Fruit fly (Drosophila melanogaster): ENCODE results near the gene Sec5.

The Sec5 gene

dm6 chr2L:3477057-3477755, 20.1 kb downstream of the Sec5 start (continued):
- TF ChIP-seq fd85E (GFP tag; optimal IDR thresholded peaks at IDR 0.05) (no peak), CG6792 (GFP tag; optimal IDR thresholded peaks at IDR 0.05) (no peak), Ets96B (tag; optimal IDR thresholded peaks at IDR 0.05) (no peak), Sox102F (GFP tag; optimal IDR thresholded peaks at IDR 0.05) (no peak), Sox15 (GFP tag; optimal IDR thresholded peaks at IDR 0.05) (no peak), dac (GFP tag; optimal IDR thresholded peaks at IDR 0.05) (no peak), pdm3 (GFP tag; optimal IDR thresholded peaks at IDR 0.05) (peak; percentile 14), CG16779 (tag; optimal IDR thresholded peaks at IDR 0.05) (no peak), Met (GFP tag; optimal IDR thresholded peaks at IDR 0.05) (no peak), salr (GFP tag; optimal IDR thresholded peaks at IDR 0.05) (no peak), CG6276 (GFP tag; optimal IDR thresholded peaks at IDR 0.05) (peak; percentile 8), Hr39 (GFP tag; optimal IDR thresholded peaks at IDR 0.05) (no peak), CG7368 (GFP tag; optimal IDR thresholded peaks at IDR 0.05) (no peak), Eip75B (GFP tag; optimal IDR thresholded peaks at IDR 0.05) (no peak), vri (GFP tag; optimal IDR thresholded peaks at IDR 0.05) (no peak), CG10669 (GFP tag; optimal IDR thresholded peaks at IDR 0.05) (no peak), CG34406 (GFP tag; optimal IDR thresholded peaks at IDR 0.05) (no peak), Sox14 (GFP tag; optimal IDR thresholded peaks at IDR 0.05) (peak; percentile 25), CG10631 (GFP tag; optimal IDR thresholded peaks at IDR 0.05) (peak; percentile 3), CG1621 (tag; optimal IDR thresholded peaks at IDR 0.05) (no peak)

- TF ChIP-seq CG6276 (GFP tag; optimal IDR thresholded peaks at IDR 0.05) (peak; percentile 1), Hr38 (GFP tag; optimal IDR thresholded peaks at IDR 0.05) (no peak), salr (GFP tag; optimal IDR thresholded peaks at IDR 0.05) (peak in 1 of 2 experiments; percentile 8), vri (GFP tag; optimal IDR thresholded peaks at IDR 0.05) (peak; percentile 79), dsx (GFP tag; optimal IDR thresholded peaks at IDR 0.05; ENCODE audit: poor library complexity, severe bottlenecking) (peak; percentile 57), CG3919 (GFP tag; optimal IDR thresholded peaks at IDR 0.05) (peak; percentile 49), svp (GFP tag) (peak; percentile 79), Sox14 (GFP tag; optimal IDR thresholded peaks at IDR 0.05) (peak; percentile 11), topi (GFP tag; optimal IDR thresholded peaks at IDR 0.05) (peak; percentile 43), CG9139 (GFP tag; optimal IDR thresholded peaks at IDR 0.05) (peak; percentile 79), acj6 (GFP tag; optimal IDR thresholded peaks at IDR 0.05) (no peak), CG6854 (GFP tag; optimal IDR thresholded peaks at IDR 0.05) (peak; percentile 30), CG7368 (GFP tag; optimal IDR thresholded peaks at IDR 0.05) (peak; percentile 34), Eip78C (GFP tag) (peak; percentile 79), eg (GFP tag; IDR thresholded peaks at IDR 0.05) (peak; percentile 71; the same call in 2 of the 3 replicates), CG1621 (tag; optimal IDR thresholded peaks at IDR 0.05) (peak; percentile 7), net (GFP tag; optimal IDR thresholded peaks at IDR 0.05) (peak; percentile 45), CG16779 (tag; optimal IDR thresholded peaks at IDR 0.05) (peak; percentile 62), Sox102F (GFP tag; optimal IDR thresholded peaks at IDR 0.05) (peak; percentile 49), CG8319 (GFP tag; optimal IDR thresholded peaks at IDR 0.05) (peak; percentile 24), CG34406 (GFP tag; optimal IDR thresholded peaks at IDR 0.05) (no peak), Eip75B (GFP tag; optimal IDR thresholded peaks at IDR 0.05) (peak; percentile 26), CG15336 (GFP tag; IDR thresholded peaks at IDR 0.05) (peak; percentile 46), CG11762 (GFP tag; optimal IDR thresholded peaks at IDR 0.05; ENCODE audit: insufficient read depth) (peak; percentile 40), CG11902 (GFP tag; optimal IDR thresholded peaks at IDR 0.05) (no peak), CG6792 (GFP tag; optimal IDR thresholded peaks at IDR 0.05) (peak; percentile 39), Hr4 (GFP tag; optimal IDR thresholded peaks at IDR 0.05) (no peak), Met (GFP tag; optimal IDR thresholded peaks at IDR 0.05) (peak; percentile 17), ss (GFP tag; optimal IDR thresholded peaks at IDR 0.05) (peak; percentile 47 to 56), cyc (GFP tag; optimal IDR thresholded peaks at IDR 0.05) (no peak), Eip93F (GFP tag; optimal IDR thresholded peaks at IDR 0.05) (no peak), fd85E (GFP tag; optimal IDR thresholded peaks at IDR 0.05) (peak; percentile 38), Ets21C (GFP tag; optimal IDR thresholded peaks at IDR 0.05) (no peak), achi (GFP tag; optimal IDR thresholded peaks at IDR 0.05) (no peak), CG8632 (GFP tag; optimal IDR thresholded peaks at IDR 0.05) (no peak), CG6163 (GFP tag; IDR thresholded peaks at IDR 0.05) (peak; percentile 66), Lpt (GFP tag; optimal IDR thresholded peaks at IDR 0.05) (no peak), fkh (GFP tag; optimal IDR thresholded peaks at IDR 0.05) (peak; percentile 98)
These were observed 21.2 kb downstream of the Sec5 start, which contains the start of gene Thor for dm6 chr2L:3478034-3478880. Gene Thor, plus strand, starts transcription at chr2L:3478434.
